Worm (Caenorhabditis elegans) whole organism, L1 larva: ENCODE measurements around the gene C09G5.13.

Experiments
- C16A3.4 ChIP-seq: fragments of 150-350 bp; optimal IDR thresholded peaks from 2 replicates; lab custom pipeline; 2014; ENCODE audit warnings: missing biosample characterization, missing genetic modification characterization
- alr-1 ChIP-seq: fragments of 200-800 bp; sonication (Bioruptor generic); optimal IDR thresholded peaks from 2 replicates; lab custom pipeline; 2018; ENCODE audit warnings: borderline replicate concordance, mild to moderate bottlenecking, missing genetic modification characterization, missing compliant biosample characterization
- aly-2 ChIP-seq: fragments of 150-350 bp; optimal IDR thresholded peaks from 2 replicates; lab custom pipeline; 2014; ENCODE audit warnings: missing biosample characterization, missing genetic modification characterization
- ama-1 ChIP-seq: fragments of 150-350 bp; optimal IDR thresholded peaks from 2 replicates; lab custom pipeline; 2014
- blmp-1 ChIP-seq: fragments of 150-350 bp; optimal IDR thresholded peaks from 2 replicates; lab custom pipeline; 2014; ENCODE audit warnings: missing biosample characterization, missing genetic modification characterization
- ceh-63 ChIP-seq: fragments of 200-800 bp; sonication (Bioruptor generic); optimal IDR thresholded peaks from 2 replicates; lab custom pipeline; 2018; ENCODE audit warnings: mild to moderate bottlenecking, missing genetic modification characterization, missing compliant biosample characterization
- ceh-8 ChIP-seq: fragments of 200-800 bp; sonication (Bioruptor generic); optimal IDR thresholded peaks from 2 replicates; lab custom pipeline; 2018; ENCODE audit warnings: mild to moderate bottlenecking, missing genetic modification characterization, moderate library complexity, missing compliant biosample characterization
- ceh-90 ChIP-seq: sonication (generic microtip); optimal IDR thresholded peaks from 2 replicates; lab custom pipeline; 2016; ENCODE audit warnings: missing genetic modification characterization, missing compliant biosample characterization
- ces-1 ChIP-seq: fragments of 150-350 bp; optimal IDR thresholded peaks from 2 replicates; lab custom pipeline; 2014; ENCODE audit warnings: missing biosample characterization, missing genetic modification reagents, missing genetic modification characterization
- dsc-1 ChIP-seq: sonication (generic microtip); optimal IDR thresholded peaks from 2 replicates; lab custom pipeline; 2016; ENCODE audit warnings: mild to moderate bottlenecking, missing genetic modification characterization, missing compliant biosample characterization
- efl-1 ChIP-seq, 4 experiments: fragments of 150-350 bp; optimal IDR thresholded peaks in 3 of 4; peaks in 1 of 4; 1 replicate in 1 of 4; 2 replicates in 3 of 4; lab custom pipeline; 2014; ENCODE audit warnings: missing biosample characterization in 2 of 4, missing genetic modification characterization in 2 of 4, missing genetic modification reagents in 2 of 4
- egl-13 ChIP-seq: sonication (generic microtip); optimal IDR thresholded peaks from 2 replicates; lab custom pipeline; 2016; ENCODE audit warnings: missing genotype, missing genetic modification reagents, missing genetic modification characterization, missing compliant biosample characterization
- elt-2 ChIP-seq: sonication (generic microtip); optimal IDR thresholded peaks from 2 replicates; lab custom pipeline; 2016; ENCODE audit warnings: missing genetic modification characterization, mild to moderate bottlenecking, inconsistent platforms, missing compliant biosample characterization, missing genetic modification reagents
- fkh-10 ChIP-seq: sonication (generic microtip); optimal IDR thresholded peaks from 2 replicates; lab custom pipeline; 2017; ENCODE audit warnings: missing biosample characterization, missing genetic modification reagents, missing genetic modification characterization
- grh-1 ChIP-seq: fragments of 200-800 bp; sonication (Bioruptor generic); IDR thresholded peaks from 2 replicates; pipeline ENCODE4 v1.3.6; 2022; ENCODE audit warnings: missing genetic modification reagents, missing genetic modification characterization, missing compliant biosample characterization
- hpl-2 ChIP-seq: fragments of 150-350 bp; optimal IDR thresholded peaks from 2 replicates; lab custom pipeline; 2014; ENCODE audit warnings: missing biosample characterization, missing genetic modification reagents, missing genetic modification characterization
- isw-1 ChIP-seq: fragments of 200-800 bp; sonication (Bioruptor generic); IDR thresholded peaks from 2 replicates; pipeline ENCODE4 v1.3.6; 2022; ENCODE audit warnings: missing genetic modification characterization, missing compliant biosample characterization
- jun-1 ChIP-seq: fragments of 150-350 bp; optimal IDR thresholded peaks from 2 replicates; lab custom pipeline; 2014; ENCODE audit warnings: missing biosample characterization, missing genetic modification reagents, missing genetic modification characterization
- lin-13 ChIP-seq: fragments of 150-350 bp; optimal IDR thresholded peaks from 2 replicates; lab custom pipeline; 2014; ENCODE audit warnings: missing biosample characterization, missing genetic modification reagents, missing genetic modification characterization
- lin-14 ChIP-seq: fragments of 200-800 bp; sonication (Bioruptor generic); optimal IDR thresholded peaks from 2 replicates; lab custom pipeline; 2018; ENCODE audit warnings: mild to moderate bottlenecking, missing genetic modification characterization, moderate library complexity, missing compliant biosample characterization
- lsy-2 ChIP-seq, 2 experiments: fragments of 150-350 bp; optimal IDR thresholded peaks; 2 replicates each; lab custom pipeline; 2014; ENCODE audit warnings: missing biosample characterization in 2 of 2, missing genetic modification characterization in 2 of 2
- nhr-11 ChIP-seq: fragments of 150-350 bp; optimal IDR thresholded peaks from 2 replicates; lab custom pipeline; 2014; ENCODE audit warnings: missing biosample characterization, missing genetic modification characterization
- nhr-19 ChIP-seq: fragments of 200-800 bp; sonication (Bioruptor generic); conservative IDR thresholded peaks from 2 replicates; pipeline ENCODE4 v1.3.6; 2022; ENCODE audit warnings: missing genetic modification characterization, missing compliant biosample characterization
- nhr-237 ChIP-seq: fragments of 150-350 bp; optimal IDR thresholded peaks from 2 replicates; lab custom pipeline; 2014; ENCODE audit warnings: missing biosample characterization, missing genetic modification characterization
- nhr-28 ChIP-seq: fragments of 150-350 bp; optimal IDR thresholded peaks from 2 replicates; lab custom pipeline; 2014; ENCODE audit warnings: missing biosample characterization, missing genetic modification characterization
- nhr-47 ChIP-seq: sonication (generic microtip); optimal IDR thresholded peaks from 2 replicates; lab custom pipeline; 2016; ENCODE audit warnings: mild to moderate bottlenecking, missing genetic modification characterization, moderate library complexity, missing compliant biosample characterization
- nhr-71 ChIP-seq: sonication (generic microtip); optimal IDR thresholded peaks from 2 replicates; lab custom pipeline; 2016; ENCODE audit warnings: mild to moderate bottlenecking, missing genetic modification characterization, moderate library complexity, missing compliant biosample characterization
- nhr-76 ChIP-seq: sonication (generic microtip); optimal IDR thresholded peaks from 2 replicates; lab custom pipeline; 2017; ENCODE audit warnings: missing biosample characterization, missing genetic modification characterization
- nhr-77 ChIP-seq: fragments of 150-350 bp; optimal IDR thresholded peaks from 2 replicates; lab custom pipeline; 2014; ENCODE audit warnings: missing biosample characterization, missing genetic modification characterization
- pax-3 ChIP-seq: fragments of 200-800 bp; sonication (Bioruptor generic); optimal IDR thresholded peaks from 2 replicates; lab custom pipeline; 2018; ENCODE audit warnings: mild to moderate bottlenecking, missing genetic modification characterization, moderate library complexity, missing compliant biosample characterization
- pqm-1 ChIP-seq: sonication (generic microtip); optimal IDR thresholded peaks from 3 replicates; lab custom pipeline; 2017; ENCODE audit warnings: missing biosample characterization, missing genetic modification characterization
- snpc-4 ChIP-seq: fragments of 150-350 bp; optimal IDR thresholded peaks from 2 replicates; lab custom pipeline; 2014; ENCODE audit warnings: missing biosample characterization, missing genetic modification characterization
- sptf-1 ChIP-seq: fragments of 150-350 bp; optimal IDR thresholded peaks from 2 replicates; lab custom pipeline; 2014; ENCODE audit warnings: missing biosample characterization, missing genetic modification characterization
- sup-37 ChIP-seq: fragments of 200-800 bp; sonication (Bioruptor generic); optimal IDR thresholded peaks from 2 replicates; lab custom pipeline; 2018; ENCODE audit warnings: mild to moderate bottlenecking, missing genetic modification characterization, missing compliant biosample characterization
- swsn-7 ChIP-seq: sonication (generic microtip); optimal IDR thresholded peaks from 2 replicates; lab custom pipeline; 2016; ENCODE audit warnings: missing genetic modification characterization, missing compliant biosample characterization
- tlp-1 ChIP-seq: fragments of 150-350 bp; optimal IDR thresholded peaks from 2 replicates; lab custom pipeline; 2014; ENCODE audit warnings: missing biosample characterization, missing genetic modification characterization
- unc-62 ChIP-seq: fragments of 150-350 bp; optimal IDR thresholded peaks from 2 replicates; lab custom pipeline; 2014; ENCODE audit warnings: missing biosample characterization, missing genetic modification reagents, missing genetic modification characterization
- unc-86 ChIP-seq: sonication (generic microtip); optimal IDR thresholded peaks from 2 replicates; lab custom pipeline; 2016; ENCODE audit warnings: missing genetic modification characterization, missing compliant biosample characterization
- xbp-1 ChIP-seq: sonication (generic microtip); optimal IDR thresholded peaks from 2 replicates; lab custom pipeline; 2016; ENCODE audit warnings: missing genetic modification characterization, missing compliant biosample characterization
- zag-1 ChIP-seq: fragments of 150-350 bp; optimal IDR thresholded peaks from 2 replicates; lab custom pipeline; 2014; ENCODE audit warnings: missing biosample characterization, missing genetic modification characterization

The C09G5.13 gene

DNA sequence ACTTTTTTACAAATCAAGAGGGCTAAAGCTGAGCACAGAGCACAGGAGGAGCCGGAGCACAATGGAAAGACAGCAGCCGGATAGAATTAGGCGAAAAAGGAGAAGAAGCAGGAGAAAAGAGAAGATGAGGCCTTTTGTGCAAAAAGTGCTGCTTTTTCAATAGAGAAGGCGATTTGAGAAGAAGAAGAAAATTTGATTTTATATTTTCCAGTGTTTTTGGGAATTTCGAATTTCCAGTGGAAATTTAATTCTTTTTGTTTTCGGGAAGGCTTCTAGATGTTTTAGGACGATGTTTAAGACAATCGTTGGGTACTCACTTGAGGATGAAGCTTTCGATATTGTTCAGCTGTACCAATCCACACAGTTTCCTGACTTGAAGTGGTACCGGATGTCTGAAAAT lies 36.5 kb downstream of the C09G5.13 start:
- TF ChIP-seq fkh-10 (GFP tag; lab: Kevin White, UChicago) (peak; percentile 94), lin-14 (GFP tag; lab: Kevin White, UChicago) (peak; percentile 40), pax-3 (tag; lab: Kevin White, UChicago) (no peak)

DNA sequence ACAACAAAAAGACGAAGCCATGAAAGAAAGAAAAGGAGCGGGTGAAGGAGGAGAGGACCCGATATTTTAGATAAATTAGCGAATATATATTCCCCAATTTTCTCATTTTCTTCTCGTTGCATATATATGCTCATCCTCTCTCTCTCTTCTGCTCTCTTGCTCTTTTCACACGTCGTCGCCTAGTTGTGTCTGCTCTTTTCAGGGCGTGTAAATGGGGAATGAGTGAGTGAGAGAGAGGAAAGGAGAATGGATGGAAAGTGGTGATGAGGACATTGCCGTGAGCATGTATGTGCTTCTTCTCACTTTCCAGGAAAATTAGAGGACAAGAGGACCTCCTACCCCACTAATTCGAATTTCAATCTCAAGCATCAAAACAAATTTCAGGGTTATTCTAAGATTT lies 38.2 kb downstream of the C09G5.13 start:
- TF ChIP-seq nhr-237 (no peak), alr-1 (tag; lab: Kevin White, UChicago) (no peak), zag-1 (no peak), swsn-7 (no peak), dsc-1 (tag; lab: Kevin White, UChicago) (peak; percentile 22), nhr-71 (tag; lab: Kevin White, UChicago) (peak; percentile 26), elt-2 (tag; lab: Kevin White, UChicago) (no peak), ama-1 (lab: Kevin White, UChicago) (no peak), pax-3 (tag; lab: Kevin White, UChicago) (no peak), sptf-1 (no peak), ceh-8 (GFP tag; lab: Kevin White, UChicago) (no peak), lin-14 (GFP tag; lab: Kevin White, UChicago) (peak; percentile 63), xbp-1 (tag; lab: Kevin White, UChicago) (no peak), aly-2 (tag; lab: Kevin White, UChicago) (no peak), nhr-77 (no peak), tlp-1 (tag; lab: Kevin White, UChicago) (no peak), C16A3.4 (tag; lab: Kevin White, UChicago) (no peak), pqm-1 (no peak), unc-86 (tag; lab: Kevin White, UChicago) (peak; percentile 20), hpl-2 (no peak), ceh-90 (no peak), nhr-76 (tag; lab: Kevin White, UChicago) (no peak), nhr-11 (tag; lab: Kevin White, UChicago) (no peak), grh-1 (GFP tag; lab: Robert Waterston, UW) (no peak), egl-13 (tag; lab: Kevin White, UChicago) (peak; percentile 30), snpc-4 (no peak)

DNA sequence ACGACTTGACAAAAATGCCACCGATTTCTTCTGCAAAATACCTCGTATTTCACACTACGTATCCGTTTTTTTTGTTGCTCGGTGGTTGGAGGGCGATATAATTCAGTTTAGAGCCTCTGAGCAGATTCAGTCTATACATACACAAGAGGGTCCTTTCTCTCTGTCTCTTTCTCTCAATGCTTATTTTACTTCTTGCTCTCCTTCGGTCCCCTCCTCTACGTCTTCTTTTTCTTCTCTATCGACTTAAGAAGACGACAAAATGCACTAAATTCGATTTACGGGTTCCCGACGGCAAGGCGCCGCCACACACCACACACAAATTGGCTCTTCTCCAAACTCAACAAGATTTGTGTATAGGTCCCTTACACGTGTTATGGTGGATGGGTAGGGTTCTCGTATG lies 41.7 kb downstream of the C09G5.13 start:
- TF ChIP-seq nhr-19: no peak
- TF ChIP-seq unc-62 (GFP tag; lab: Kevin White, UChicago): no peak
- peak; percentile 26 for TF ChIP-seq nhr-71 (tag; lab: Kevin White, UChicago)
- TF ChIP-seq ceh-63: no peak
- 0 out of 2 replicates have a peak, but pooled peaks have one; percentile 9 for TF ChIP-seq isw-1 (GFP tag; lab: Robert Waterston, UW)
- TF ChIP-seq blmp-1 (tag; lab: Kevin White, UChicago): no peak
- TF ChIP-seq nhr-28 (tag; lab: Kevin White, UChicago): no peak
- peak; percentile 67 for TF ChIP-seq fkh-10 (GFP tag; lab: Kevin White, UChicago)
- no peak for TF ChIP-seq efl-1 (optimal IDR thresholded peaks at IDR 0.05; lab: Kevin White, UChicago)
- TF ChIP-seq efl-1 (GFP tag; optimal IDR thresholded peaks at IDR 0.05 in 1 of 2; lab: Kevin White, UChicago): peak in 1 of 2 experiments; percentile 53
- peak; percentile 85 for TF ChIP-seq ces-1 (GFP tag; lab: Kevin White, UChicago)
- peak; percentile 84 for TF ChIP-seq lin-14 (GFP tag; lab: Kevin White, UChicago)
- TF ChIP-seq sup-37 (GFP tag; lab: Kevin White, UChicago): no peak
- TF ChIP-seq nhr-47: peak; percentile 9
- TF ChIP-seq lin-13 (GFP tag; lab: Kevin White, UChicago): no peak
- no peak for TF ChIP-seq ama-1 (lab: Kevin White, UChicago)
- no peak for TF ChIP-seq jun-1 (tag; lab: Kevin White, UChicago)
- TF ChIP-seq lsy-2 (tag; optimal IDR thresholded peaks at IDR 0.05; lab: Kevin White, UChicago): peak in 1 of 2 experiments; percentile 1
